Worm (Caenorhabditis elegans) whole organism, L4 larva: ENCODE measurements around the gene srj-40.

ENCODE experiments used
- ama-1 ChIP-seq: fragments of 150-350 bp; optimal IDR thresholded peaks from 2 replicates; lab custom pipeline; 2014; ENCODE audit warnings: inconsistent platforms, mixed read lengths
- ceh-82 ChIP-seq: sonication (generic microtip); optimal IDR thresholded peaks from 2 replicates; lab custom pipeline; 2017; ENCODE audit warnings: missing biosample characterization, missing genetic modification characterization
- cey-2 ChIP-seq: sonication (generic microtip); optimal IDR thresholded peaks from 3 replicates; lab custom pipeline; 2017; ENCODE audit warnings: missing genetic modification characterization, mild to moderate bottlenecking, missing compliant biosample characterization, antibody characterized with exemption, borderline replicate concordance; ENCODE audit not compliant: insufficient read depth
- daf-12 ChIP-seq: fragments of 150-350 bp; optimal IDR thresholded peaks from 2 replicates; lab custom pipeline; 2014; ENCODE audit warnings: missing biosample characterization, missing genetic modification reagents, missing genetic modification characterization
- daf-19 ChIP-seq: fragments of 200-800 bp; sonication (Bioruptor generic); conservative IDR thresholded peaks from 2 replicates; pipeline ENCODE4 v1.3.6; 2022; ENCODE audit warnings: missing genetic modification characterization, missing compliant biosample characterization
- fkh-10 ChIP-seq: fragments of 150-350 bp; optimal IDR thresholded peaks from 2 replicates; lab custom pipeline; 2014; ENCODE audit warnings: missing biosample characterization, missing genetic modification reagents, missing genetic modification characterization
- hif-1 ChIP-seq, 2 experiments: sonication (generic microtip); optimal IDR thresholded peaks; 2 replicates each; lab custom pipeline; 2016 to 2017; ENCODE audit warnings: missing compliant biosample characterization in 2 of 2, missing genetic modification characterization in 2 of 2, missing genetic modification reagents in 2 of 2, missing genotype in 2 of 2, mild to moderate bottlenecking in 1 of 2
- mep-1 ChIP-seq: fragments of 150-350 bp; sonication (generic microtip); optimal IDR thresholded peaks from 3 replicates; lab custom pipeline; 2014; ENCODE audit warnings: missing biosample characterization, missing genetic modification characterization
- nhr-25 ChIP-seq: sonication (generic microtip); optimal IDR thresholded peaks from 2 replicates; lab custom pipeline; 2017; ENCODE audit warnings: missing genetic modification characterization, mild to moderate bottlenecking, missing compliant biosample characterization, antibody characterized with exemption, moderate library complexity, borderline replicate concordance; ENCODE audit not compliant: insufficient read depth
- nhr-76 ChIP-seq: fragments of 150-350 bp; optimal IDR thresholded peaks from 2 replicates; lab custom pipeline; 2014; ENCODE audit warnings: missing biosample characterization, missing genetic modification characterization
- pha-4 ChIP-seq, 2 experiments: fragments of 150-350 bp in 1 of 2; fragments of 200-800 bp in 1 of 2; sonication (Bioruptor generic) in 1 of 2; IDR thresholded peaks in 1 of 2; optimal IDR thresholded peaks in 1 of 2; 2 replicates each; pipeline versions ENCODE4 v1.3.6 to Lab custom; 2014 to 2022; ENCODE audit warnings: missing genetic modification characterization in 2 of 2, missing genetic modification reagents in 2 of 2, missing biosample characterization in 1 of 2, missing compliant biosample characterization in 1 of 2
- skn-1 ChIP-seq: fragments of 150-350 bp; optimal IDR thresholded peaks from 2 replicates; lab custom pipeline; 2014; ENCODE audit warnings: missing biosample characterization, missing genetic modification characterization
- unc-62 ChIP-seq, 3 experiments: fragments of 150-350 bp in 1 of 3; sonication (generic microtip); optimal IDR thresholded peaks in 2 of 3; peaks in 1 of 3; 1 replicate in 1 of 3; 2 replicates in 2 of 3; lab custom pipeline; 2014 to 2017; ENCODE audit warnings: missing biosample characterization in 3 of 3, missing genetic modification characterization in 3 of 3, missing genetic modification reagents in 3 of 3, missing genotype in 1 of 3
- zag-1 ChIP-seq: fragments of 150-350 bp; optimal IDR thresholded peaks from 2 replicates; lab custom pipeline; 2014; ENCODE audit warnings: missing biosample characterization, missing genetic modification characterization

DNA sequence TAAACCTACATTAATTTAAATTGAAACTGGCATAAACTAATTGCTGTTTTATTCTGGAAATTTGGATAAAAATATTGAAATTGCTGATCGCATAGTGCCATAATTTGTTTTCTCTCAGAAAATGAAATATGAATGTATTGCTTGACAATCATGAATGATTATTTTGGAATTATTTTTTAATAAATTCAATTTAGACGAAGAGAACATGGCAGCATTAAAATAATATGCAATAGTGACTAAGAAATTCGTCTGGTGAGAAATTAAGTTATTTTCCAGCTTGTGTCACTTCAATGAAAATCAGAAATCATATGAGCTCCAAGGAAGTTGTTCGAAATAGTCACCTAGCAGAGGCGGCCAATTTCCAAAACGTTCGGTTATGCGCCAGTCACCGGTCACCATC, 13.0 kb downstream of the srj-40 start, which contains the start of gene srw-133:
- TF ChIP-seq unc-62 (GFP tag; optimal IDR thresholded peaks at IDR 0.05 in 1 of 2; lab: Kevin White, UChicago) (no peak), unc-62 (tag; optimal IDR thresholded peaks at IDR 0.05; lab: Kevin White, UChicago) (no peak), nhr-76 (no peak), ceh-82 (no peak), hif-1 (tag; optimal IDR thresholded peaks at IDR 0.05; lab: Kevin White, UChicago) (no peak), daf-12 (tag; lab: Kevin White, UChicago) (no peak), daf-19 (GFP tag; lab: Robert Waterston, UW) (no peak), fkh-10 (GFP tag; lab: Kevin White, UChicago) (no peak), pha-4 (GFP tag; IDR thresholded peaks at IDR 0.05; lab: Robert Waterston, UW) (no peak), pha-4 (tag; optimal IDR thresholded peaks at IDR 0.05; lab: Kevin White, UChicago) (no peak), ama-1 (lab: Kevin White, UChicago) (no peak), zag-1 (no peak), skn-1 (no peak), nhr-25 (no peak), cey-2 (tag; lab: Kevin White, UChicago) (no peak), mep-1 (tag; lab: Kevin White, UChicago) (no peak)
